Fruit fly (Drosophila melanogaster): ENCODE measurements around the gene Rga.

Gene Rga

DNA sequence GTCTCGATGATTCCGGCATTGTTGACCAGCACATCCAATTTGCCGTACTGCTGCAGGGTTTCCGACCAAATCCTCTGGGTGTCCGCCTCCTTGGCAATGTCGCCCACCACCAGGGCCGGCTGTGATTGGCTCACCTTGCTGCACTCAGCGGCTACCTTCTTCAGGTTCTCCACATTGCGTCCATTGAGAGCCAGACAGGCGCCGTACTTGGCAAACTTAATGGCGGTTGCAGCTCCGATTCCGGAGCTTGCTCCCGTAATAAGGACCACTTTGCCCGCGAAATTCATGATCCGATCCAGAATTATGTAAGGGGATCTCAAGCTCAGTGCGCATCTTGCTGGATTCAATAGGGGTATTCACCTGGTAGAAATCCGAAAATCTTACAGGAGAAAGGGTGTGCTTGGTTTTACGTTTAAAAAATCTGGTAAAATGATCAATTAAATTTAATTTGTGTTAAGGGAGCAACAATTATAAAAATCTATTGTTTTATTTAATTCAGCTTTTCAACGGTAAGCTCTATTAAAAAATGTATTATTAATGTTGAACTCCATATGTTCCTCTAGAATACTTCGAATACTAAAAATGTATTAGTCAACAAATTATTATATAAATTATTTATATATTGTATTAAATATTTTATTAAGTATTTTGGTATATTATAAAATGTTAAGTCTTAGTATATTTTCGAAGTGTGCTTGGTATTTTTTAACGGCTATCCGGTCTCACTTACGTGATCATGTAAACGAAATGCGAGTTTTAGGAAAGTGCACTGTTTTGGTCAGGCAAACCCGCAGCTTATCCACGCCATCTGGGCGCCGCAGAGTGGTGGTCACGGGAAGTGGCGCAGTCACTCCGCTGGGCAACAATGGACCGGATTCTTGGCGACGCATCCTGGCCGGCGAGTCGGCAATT is 23.9 kb upstream of the Rga start, which contains the start of the genes CG31548 and CG12170:
TSS of gene CG31548 (minus strand) at position 334 of the 912 bp plus-strand sequence.
TSS of gene CG12170 (plus strand) at position 716 of the 912 bp plus-strand sequence.
- TF ChIP-seq CG7101 (tag; optimal IDR thresholded peaks at IDR 0.05) (peak; percentile 56), CG12768 (GFP tag; optimal IDR thresholded peaks at IDR 0.05) (peak; percentile 2), CG7045 (GFP tag; optimal IDR thresholded peaks at IDR 0.05) (peak; percentile 31), Crg-1 (GFP tag; optimal IDR thresholded peaks at IDR 0.05) (peak; percentile 1), CG1620 (GFP tag; optimal IDR thresholded peaks at IDR 0.05) (no peak), CG11617 (GFP tag; optimal IDR thresholded peaks at IDR 0.05) (peak; percentile 78), Clk (GFP tag; optimal IDR thresholded peaks at IDR 0.05) (no peak), cnc (optimal IDR thresholded peaks at IDR 0.05) (no peak), CG33017 (tag; optimal IDR thresholded peaks at IDR 0.05) (peak; percentile 49), CG14711 (tag; optimal IDR thresholded peaks at IDR 0.05) (peak; percentile 57), Mnt (GFP tag; optimal IDR thresholded peaks at IDR 0.05) (peak; percentile 25), tj (GFP tag; optimal IDR thresholded peaks at IDR 0.05) (peak; percentile 27)

DNA sequence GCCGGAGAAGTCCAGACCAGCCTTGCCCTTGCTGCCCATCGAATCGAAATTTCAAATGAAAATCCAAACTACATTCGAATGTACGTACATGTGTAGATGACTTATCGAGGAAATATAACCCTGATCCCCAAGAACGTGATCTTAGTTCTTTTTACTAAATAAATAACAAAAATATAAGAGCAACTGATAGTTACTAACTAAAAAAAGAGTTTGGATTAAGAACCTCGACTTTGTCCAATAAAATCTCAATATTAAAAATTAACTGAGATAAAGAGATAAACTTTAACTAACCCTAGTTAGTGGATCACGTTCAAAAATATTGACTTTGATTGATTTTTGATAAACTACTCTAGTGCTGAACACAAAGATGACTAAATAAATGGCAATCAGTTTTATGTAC is 22.6 kb upstream of the Rga start, which contains the start of gene CG31546:
TSS of gene CG31546 (minus strand) at position 101 of the 400 bp plus-strand sequence.
- no peak for TF ChIP-seq Mnt (GFP tag; optimal IDR thresholded peaks at IDR 0.05)
- no peak for TF ChIP-seq Hr96 (GFP tag; optimal IDR thresholded peaks at IDR 0.05)
- no peak for TF ChIP-seq bab1 (GFP tag; optimal IDR thresholded peaks at IDR 0.05)
- no peak for TF ChIP-seq CG7101 (tag; optimal IDR thresholded peaks at IDR 0.05)
- TF ChIP-seq CG7045 (GFP tag; optimal IDR thresholded peaks at IDR 0.05): no peak
- TF ChIP-seq CG5204 (GFP tag; optimal IDR thresholded peaks at IDR 0.05): no peak
- TF ChIP-seq CG33017 (tag; optimal IDR thresholded peaks at IDR 0.05): no peak
- no peak for TF ChIP-seq CG1620 (GFP tag; optimal IDR thresholded peaks at IDR 0.05)
- TF ChIP-seq CG11617 (GFP tag; optimal IDR thresholded peaks at IDR 0.05): no peak
- no peak for TF ChIP-seq tj (GFP tag; optimal IDR thresholded peaks at IDR 0.05)
- no peak for TF ChIP-seq ovo (GFP tag; optimal IDR thresholded peaks at IDR 0.05)
- no peak for TF ChIP-seq CG14711 (tag; optimal IDR thresholded peaks at IDR 0.05)
- TF ChIP-seq pad (GFP tag; optimal IDR thresholded peaks at IDR 0.05): no peak
- no peak for TF ChIP-seq Clk (GFP tag; optimal IDR thresholded peaks at IDR 0.05)
- TF ChIP-seq cnc (optimal IDR thresholded peaks at IDR 0.05): no peak
- no peak for TF ChIP-seq cic (GFP tag; optimal IDR thresholded peaks at IDR 0.05)

DNA sequence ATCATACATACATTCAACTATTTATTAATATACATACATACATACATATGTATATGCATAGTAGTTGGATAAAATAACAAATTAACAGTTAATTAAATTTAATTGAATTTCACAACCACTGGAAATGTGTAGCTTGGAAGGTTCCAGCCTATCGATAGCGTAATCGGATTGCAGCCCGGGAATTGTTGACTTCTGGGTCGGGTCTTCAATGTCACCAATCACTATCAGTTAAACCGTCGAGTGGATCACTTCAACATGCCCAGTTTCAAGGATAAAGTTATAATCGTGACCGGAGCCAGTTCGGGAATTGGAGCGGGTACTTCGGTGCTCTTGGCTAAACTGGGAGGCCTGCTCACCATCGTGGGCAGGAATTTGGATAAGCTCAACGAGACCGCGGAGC is 20.5 kb upstream of the Rga start, which contains the start of gene CG12171:
TSS of gene CG12171 (plus strand) at position 191 of the 400 bp plus-strand sequence.
- peak; percentile 61 for TF ChIP-seq cic (GFP tag; optimal IDR thresholded peaks at IDR 0.05)
- TF ChIP-seq bab1 (GFP tag; optimal IDR thresholded peaks at IDR 0.05): peak; percentile 34
- TF ChIP-seq Crg-1 (GFP tag; optimal IDR thresholded peaks at IDR 0.05): peak; percentile 12
- TF ChIP-seq Clk (GFP tag; optimal IDR thresholded peaks at IDR 0.05): no peak
- TF ChIP-seq CG11617 (GFP tag; optimal IDR thresholded peaks at IDR 0.05): peak; percentile 36
- TF ChIP-seq cnc (optimal IDR thresholded peaks at IDR 0.05): no peak
- no peak for TF ChIP-seq toe (GFP tag; optimal IDR thresholded peaks at IDR 0.05)
- no peak for TF ChIP-seq tj (GFP tag; optimal IDR thresholded peaks at IDR 0.05)
- TF ChIP-seq Hr96 (GFP tag; optimal IDR thresholded peaks at IDR 0.05): no peak
- TF ChIP-seq CG12768 (GFP tag; optimal IDR thresholded peaks at IDR 0.05): no peak
- peak; percentile 23 for TF ChIP-seq CG7101 (tag; optimal IDR thresholded peaks at IDR 0.05)
- TF ChIP-seq pad (GFP tag; optimal IDR thresholded peaks at IDR 0.05): no peak

DNA sequence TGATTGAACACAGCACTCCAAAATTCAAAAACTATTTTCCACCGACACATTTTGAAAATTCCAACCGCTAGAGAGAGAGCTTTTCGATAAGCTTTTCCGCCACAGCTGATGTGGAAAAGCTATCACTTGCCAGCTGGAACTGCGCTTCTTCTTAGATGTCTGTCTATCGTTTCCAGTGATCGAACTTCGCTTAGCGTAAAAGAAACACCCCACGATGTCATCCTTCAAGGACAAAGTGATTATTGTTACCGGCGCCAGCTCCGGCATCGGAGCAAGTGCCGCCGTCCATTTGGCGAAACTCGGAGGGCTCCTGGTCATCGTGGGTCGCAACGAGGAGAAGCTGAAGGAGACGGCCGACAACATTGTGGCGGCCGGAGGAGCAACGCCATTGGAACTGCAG is 19.3 kb upstream of the Rga start, which contains the start of gene CG31549:
TSS of gene CG31549 (plus strand) at position 11 of the 400 bp plus-strand sequence.
- no peak for TF ChIP-seq CG33017 (tag; optimal IDR thresholded peaks at IDR 0.05)
- TF ChIP-seq pad (GFP tag; optimal IDR thresholded peaks at IDR 0.05): no peak
- no peak for TF ChIP-seq CG7101 (tag; optimal IDR thresholded peaks at IDR 0.05)
- no peak for TF ChIP-seq CG12768 (GFP tag; optimal IDR thresholded peaks at IDR 0.05)
- TF ChIP-seq CG5204 (GFP tag; optimal IDR thresholded peaks at IDR 0.05): no peak
- TF ChIP-seq cic (GFP tag; optimal IDR thresholded peaks at IDR 0.05): peak; percentile 43
- TF ChIP-seq cnc (optimal IDR thresholded peaks at IDR 0.05): no peak
- TF ChIP-seq Clk (GFP tag; optimal IDR thresholded peaks at IDR 0.05): no peak
- TF ChIP-seq kay (GFP tag; ENCODE audit: borderline replicate concordance): no peak
- TF ChIP-seq CG1620 (GFP tag; optimal IDR thresholded peaks at IDR 0.05): no peak
- no peak for TF ChIP-seq toe (GFP tag; optimal IDR thresholded peaks at IDR 0.05)
- TF ChIP-seq Hr96 (GFP tag; optimal IDR thresholded peaks at IDR 0.05): no peak
- TF ChIP-seq CG7045 (GFP tag; optimal IDR thresholded peaks at IDR 0.05): no peak
- TF ChIP-seq Crg-1 (GFP tag; optimal IDR thresholded peaks at IDR 0.05): no peak
- peak; percentile 17 for TF ChIP-seq bab1 (GFP tag; optimal IDR thresholded peaks at IDR 0.05)
- TF ChIP-seq CG14711 (tag; optimal IDR thresholded peaks at IDR 0.05): no peak
- no peak for TF ChIP-seq tj (GFP tag; optimal IDR thresholded peaks at IDR 0.05)

DNA sequence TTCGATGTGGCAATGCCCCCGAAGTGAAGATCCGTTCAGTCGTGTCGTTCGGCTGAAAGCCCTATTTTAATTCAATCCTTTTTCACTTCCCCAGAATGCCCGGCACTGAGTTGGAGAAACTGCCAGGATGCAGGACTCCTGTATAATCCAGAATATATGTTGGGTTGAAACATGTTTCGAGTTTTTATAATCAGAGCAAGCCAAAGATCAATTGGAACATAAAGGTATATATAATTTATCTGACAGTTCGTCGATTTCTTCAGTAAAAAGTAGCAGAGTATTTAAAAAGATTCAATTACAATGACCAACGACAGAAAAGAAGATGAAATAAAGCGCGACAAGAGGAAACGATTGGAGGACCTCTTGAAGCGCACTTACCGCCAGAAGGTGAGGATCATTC is 14.6 kb upstream of the Rga start, which contains the start of gene CG31551:
TSS of gene CG31551 (plus strand) at position 301 of the 400 bp plus-strand sequence.
- TF ChIP-seq CG33017 (tag; optimal IDR thresholded peaks at IDR 0.05): no peak
- no peak for TF ChIP-seq Crg-1 (GFP tag; optimal IDR thresholded peaks at IDR 0.05)
- TF ChIP-seq kay (GFP tag; ENCODE audit: borderline replicate concordance): no peak
- TF ChIP-seq bab1 (GFP tag; optimal IDR thresholded peaks at IDR 0.05): no peak
- no peak for TF ChIP-seq Hr96 (GFP tag; optimal IDR thresholded peaks at IDR 0.05)
- no peak for TF ChIP-seq cic (GFP tag; optimal IDR thresholded peaks at IDR 0.05)
- no peak for TF ChIP-seq toe (GFP tag; optimal IDR thresholded peaks at IDR 0.05)
- no peak for TF ChIP-seq pad (GFP tag; optimal IDR thresholded peaks at IDR 0.05)
- no peak for TF ChIP-seq CG12768 (GFP tag; optimal IDR thresholded peaks at IDR 0.05)
- TF ChIP-seq CG7101 (tag; optimal IDR thresholded peaks at IDR 0.05): no peak
- no peak for TF ChIP-seq Mnt (GFP tag; optimal IDR thresholded peaks at IDR 0.05)
- no peak for TF ChIP-seq CG5204 (GFP tag; optimal IDR thresholded peaks at IDR 0.05)

Measured in whole organism, adult.